Worm (Caenorhabditis elegans) whole organism, L4 larva: ENCODE results near the gene srg-60.
A peak's percentile ranks its signal among the peaks of the same experiment; 100 is the strongest.

Experiments used
- F26F4.8 ChIP-seq: fragments of 200-800 bp; sonication (Bioruptor generic); conservative IDR thresholded peaks from 2 replicates; pipeline ENCODE4 v1.3.6; 2022; ENCODE audit warnings: missing genetic modification characterization, missing compliant biosample characterization
- T26A8.4 ChIP-seq: fragments of 200-800 bp; sonication (Bioruptor generic); IDR thresholded peaks from 2 replicates; pipeline ENCODE4 v1.3.6; 2022; ENCODE audit warnings: missing genetic modification characterization, missing compliant biosample characterization
- Y48G9A.11 ChIP-seq: fragments of 200-800 bp; sonication (Bioruptor generic); IDR thresholded peaks from 2 replicates; pipeline ENCODE4 v1.3.6; 2022; ENCODE audit warnings: missing genetic modification reagents, missing genetic modification characterization, missing compliant biosample characterization
- Y5F2A.4 ChIP-seq: fragments of 200-800 bp; sonication (Bioruptor generic); optimal IDR thresholded peaks from 2 replicates; lab custom pipeline; 2018; ENCODE audit warnings: mild to moderate bottlenecking, missing genetic modification characterization, missing compliant biosample characterization
- aha-1 ChIP-seq: fragments of 150-350 bp; peaks from one replicate; lab custom pipeline; 2014; ENCODE audit warnings: missing biosample characterization, missing genetic modification characterization
- aly-2 ChIP-seq: sonication (generic microtip); optimal IDR thresholded peaks from 2 replicates; lab custom pipeline; 2018; ENCODE audit warnings: missing biosample characterization, missing genetic modification characterization
- ama-1 ChIP-seq: fragments of 150-350 bp; optimal IDR thresholded peaks from 2 replicates; lab custom pipeline; 2014; ENCODE audit warnings: inconsistent platforms, mixed read lengths
- attf-4 ChIP-seq: sonication (generic microtip); optimal IDR thresholded peaks from 3 replicates; lab custom pipeline; 2017; ENCODE audit warnings: missing biosample characterization, missing genetic modification characterization
- ceh-28 ChIP-seq: fragments of 150-350 bp; optimal IDR thresholded peaks from 2 replicates; lab custom pipeline; 2014; ENCODE audit warnings: missing biosample characterization, missing genetic modification reagents, missing genetic modification characterization
- ceh-44 ChIP-seq: fragments of 200-800 bp; sonication (Bioruptor generic); IDR thresholded peaks from 2 replicates; pipeline ENCODE4 v1.3.6; 2022; ENCODE audit warnings: missing genetic modification reagents, missing genetic modification characterization, missing compliant biosample characterization
- cey-2 ChIP-seq: sonication (generic microtip); optimal IDR thresholded peaks from 3 replicates; lab custom pipeline; 2017; ENCODE audit warnings: missing genetic modification characterization, mild to moderate bottlenecking, missing compliant biosample characterization, antibody characterized with exemption, borderline replicate concordance; ENCODE audit not compliant: insufficient read depth
- daf-12 ChIP-seq: fragments of 150-350 bp; optimal IDR thresholded peaks from 2 replicates; lab custom pipeline; 2014; ENCODE audit warnings: missing biosample characterization, missing genetic modification reagents, missing genetic modification characterization
- daf-16 ChIP-seq, 3 experiments: sonication (generic microtip); optimal IDR thresholded peaks; 2 replicates each; lab custom pipeline; 2016 to 2017; ENCODE audit warnings: missing genetic modification characterization in 3 of 3, missing genetic modification reagents in 3 of 3, mild to moderate bottlenecking in 2 of 3, missing compliant biosample characterization in 2 of 3, missing biosample characterization in 1 of 3, moderate library complexity in 1 of 3
- dmd-6 ChIP-seq: fragments of 200-800 bp; sonication (Bioruptor generic); IDR thresholded peaks from 2 replicates; pipeline ENCODE4 v1.3.6; 2022; ENCODE audit warnings: missing genetic modification reagents, missing genetic modification characterization, missing compliant biosample characterization
- dmd-8 ChIP-seq: fragments of 200-800 bp; sonication (Bioruptor generic); IDR thresholded peaks from 2 replicates; pipeline ENCODE4 v1.3.6; 2022; ENCODE audit warnings: missing genetic modification characterization, missing compliant biosample characterization
- egl-27 ChIP-seq: sonication (generic microtip); optimal IDR thresholded peaks from 3 replicates; lab custom pipeline; 2017; ENCODE audit warnings: missing biosample characterization, missing genetic modification reagents, missing genetic modification characterization
- fkh-10 ChIP-seq: fragments of 150-350 bp; optimal IDR thresholded peaks from 2 replicates; lab custom pipeline; 2014; ENCODE audit warnings: missing biosample characterization, missing genetic modification reagents, missing genetic modification characterization
- fos-1 ChIP-seq: fragments of 150-350 bp; optimal IDR thresholded peaks from 2 replicates; lab custom pipeline; 2014; ENCODE audit warnings: missing biosample characterization, missing genetic modification characterization
- hif-1 ChIP-seq, 2 experiments: sonication (generic microtip); optimal IDR thresholded peaks; 2 replicates each; lab custom pipeline; 2016 to 2017; ENCODE audit warnings: missing compliant biosample characterization in 2 of 2, missing genetic modification characterization in 2 of 2, missing genetic modification reagents in 2 of 2, missing genotype in 2 of 2, mild to moderate bottlenecking in 1 of 2
- hlh-11 ChIP-seq: fragments of 200-800 bp; sonication (Bioruptor generic); optimal IDR thresholded peaks from 2 replicates; lab custom pipeline; 2018; ENCODE audit warnings: mild to moderate bottlenecking, missing genetic modification characterization, missing compliant biosample characterization
- hlh-30 ChIP-seq: sonication (generic microtip); optimal IDR thresholded peaks from 2 replicates; lab custom pipeline; 2017; ENCODE audit warnings: antibody characterized with exemption, mild to moderate bottlenecking, missing genetic modification characterization, missing compliant biosample characterization; ENCODE audit not compliant: insufficient read depth
- hmg-1.1 ChIP-seq: fragments of 200-800 bp; sonication (Bioruptor generic); IDR thresholded peaks from 2 replicates; pipeline ENCODE4 v1.3.6; 2022; ENCODE audit warnings: missing genetic modification reagents, missing genetic modification characterization, missing compliant biosample characterization
- mes-2 ChIP-seq: sonication (generic microtip); optimal IDR thresholded peaks from 2 replicates; lab custom pipeline; 2016; ENCODE audit warnings: missing genotype, mild to moderate bottlenecking, missing genetic modification characterization, missing compliant biosample characterization; ENCODE audit not compliant: poor library complexity, severe bottlenecking
- mxl-2 ChIP-seq: fragments of 200-800 bp; sonication (Bioruptor generic); conservative IDR thresholded peaks from 2 replicates; pipeline ENCODE4 v1.3.6; 2022; ENCODE audit warnings: missing genetic modification reagents, missing genetic modification characterization, missing compliant biosample characterization
- nhr-10 ChIP-seq: fragments of 150-350 bp; optimal IDR thresholded peaks from 2 replicates; lab custom pipeline; 2014; ENCODE audit warnings: missing biosample characterization, missing genetic modification characterization
- nhr-102 ChIP-seq: sonication (generic microtip); optimal IDR thresholded peaks from 2 replicates; lab custom pipeline; 2016; ENCODE audit warnings: mild to moderate bottlenecking, missing genetic modification characterization, moderate library complexity, missing compliant biosample characterization
- nhr-11 ChIP-seq: fragments of 150-350 bp; optimal IDR thresholded peaks from 2 replicates; lab custom pipeline; 2014; ENCODE audit warnings: missing biosample characterization, missing genetic modification characterization
- nhr-111 ChIP-seq: fragments of 200-800 bp; sonication (Bioruptor generic); optimal IDR thresholded peaks from 2 replicates; lab custom pipeline; 2018; ENCODE audit warnings: mild to moderate bottlenecking, missing genetic modification characterization, missing compliant biosample characterization
- nhr-28 ChIP-seq: fragments of 150-350 bp; optimal IDR thresholded peaks from 2 replicates; lab custom pipeline; 2014; ENCODE audit warnings: missing biosample characterization, missing genetic modification characterization
- nhr-41 ChIP-seq: fragments of 200-800 bp; sonication (Bioruptor generic); IDR thresholded peaks from 2 replicates; pipeline ENCODE4 v1.3.6; 2022; ENCODE audit warnings: missing genetic modification reagents, missing genetic modification characterization, missing compliant biosample characterization
- nhr-76 ChIP-seq: fragments of 150-350 bp; optimal IDR thresholded peaks from 2 replicates; lab custom pipeline; 2014; ENCODE audit warnings: missing biosample characterization, missing genetic modification characterization
- nhr-77 ChIP-seq: fragments of 150-350 bp; optimal IDR thresholded peaks from 2 replicates; lab custom pipeline; 2014; ENCODE audit warnings: missing biosample characterization, missing genetic modification characterization
- php-3 ChIP-seq: fragments of 200-800 bp; sonication (Bioruptor generic); IDR thresholded peaks from 2 replicates; pipeline ENCODE4 v1.3.6; 2022; ENCODE audit warnings: missing genetic modification reagents, missing genetic modification characterization, missing compliant biosample characterization
- sdz-12 ChIP-seq: fragments of 200-800 bp; sonication (Bioruptor generic); optimal IDR thresholded peaks from 2 replicates; lab custom pipeline; 2018; ENCODE audit warnings: mild to moderate bottlenecking, missing genetic modification characterization, missing compliant biosample characterization
- set-16 ChIP-seq: fragments of 200-800 bp; sonication (Bioruptor generic); IDR thresholded peaks from 2 replicates; pipeline ENCODE4 v1.3.6; 2022; ENCODE audit warnings: missing genetic modification reagents, missing genetic modification characterization, missing compliant biosample characterization
- snpc-1.2 ChIP-seq: fragments of 200-800 bp; sonication (Bioruptor generic); IDR thresholded peaks from 2 replicates; pipeline ENCODE4 v1.3.6; 2022; ENCODE audit warnings: missing genetic modification reagents, missing genetic modification characterization, missing compliant biosample characterization
- spr-3 ChIP-seq: fragments of 200-800 bp; sonication (Bioruptor generic); optimal IDR thresholded peaks from 2 replicates; lab custom pipeline; 2018; ENCODE audit warnings: mild to moderate bottlenecking, missing genetic modification characterization, missing compliant biosample characterization
- tag-97 ChIP-seq: fragments of 200-800 bp; sonication (Bioruptor generic); IDR thresholded peaks from 2 replicates; pipeline ENCODE4 v1.3.6; 2022; ENCODE audit warnings: missing genetic modification characterization, missing compliant biosample characterization
- unc-62 ChIP-seq, 3 experiments: fragments of 150-350 bp in 1 of 3; sonication (generic microtip); optimal IDR thresholded peaks in 2 of 3; peaks in 1 of 3; 1 replicate in 1 of 3; 2 replicates in 2 of 3; lab custom pipeline; 2014 to 2017; ENCODE audit warnings: missing biosample characterization in 3 of 3, missing genetic modification characterization in 3 of 3, missing genetic modification reagents in 3 of 3, missing genotype in 1 of 3
- vab-7 ChIP-seq: fragments of 200-800 bp; sonication (Bioruptor generic); IDR thresholded peaks from 2 replicates; pipeline ENCODE4 v1.3.6; 2022; ENCODE audit warnings: missing genetic modification reagents, missing genetic modification characterization, missing compliant biosample characterization
- zag-1 ChIP-seq: fragments of 150-350 bp; optimal IDR thresholded peaks from 2 replicates; lab custom pipeline; 2014; ENCODE audit warnings: missing biosample characterization, missing genetic modification characterization
- zip-2 ChIP-seq: fragments of 150-350 bp; optimal IDR thresholded peaks from 2 replicates; lab custom pipeline; 2014; ENCODE audit warnings: missing biosample characterization, missing genetic modification characterization
- ztf-7 ChIP-seq: fragments of 150-350 bp; optimal IDR thresholded peaks from 2 replicates; lab custom pipeline; 2014; ENCODE audit warnings: missing biosample characterization, missing genetic modification characterization

Gene srg-60

DNA sequence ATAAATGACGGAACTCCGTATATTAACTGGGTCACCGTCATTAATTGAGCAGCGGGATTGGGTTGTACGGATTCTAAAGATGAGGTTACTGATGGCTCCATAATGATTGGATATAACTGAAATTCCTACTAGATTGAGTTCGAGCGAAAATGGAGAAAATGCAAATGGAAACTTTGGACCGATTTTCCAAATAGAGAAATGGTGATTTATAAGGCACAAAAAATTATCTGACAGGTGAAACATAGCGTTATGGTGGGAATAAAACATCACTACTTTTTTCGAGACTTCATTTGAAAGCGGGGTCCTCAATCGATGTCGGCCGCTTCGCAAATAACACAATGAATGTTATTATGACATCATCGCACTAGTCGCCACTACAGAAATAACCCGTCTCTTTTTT lies at the start of gene srg-60:
srg-60 (minus strand) TSS at position 101 of the 400 bp plus-strand sequence.
- TF ChIP-seq aha-1 (tag; lab: Kevin White, UChicago) (peak; percentile 42), snpc-1.2 (GFP tag; lab: Robert Waterston, UW) (no peak)

DNA sequence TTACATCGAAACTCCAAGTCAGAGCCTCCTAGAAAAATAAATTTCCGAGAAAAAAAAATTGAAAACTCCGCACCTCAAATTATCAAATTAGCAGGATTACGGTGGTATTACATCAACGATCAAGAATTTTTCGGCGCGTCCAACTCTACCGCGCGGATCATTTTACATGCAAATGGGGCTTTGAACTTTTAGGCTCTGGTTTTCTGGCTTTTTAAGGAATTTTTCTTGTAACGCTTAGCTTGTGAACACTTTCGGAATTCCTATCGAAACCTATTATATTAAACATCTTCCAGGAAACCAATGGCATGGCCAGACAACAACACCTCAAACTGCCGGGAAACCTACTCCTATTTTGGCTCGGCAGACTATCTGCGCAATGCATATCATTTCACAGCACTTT lies 49.1 kb upstream of the srg-60 start, which contains the start of gene srh-56:
srh-56 (plus strand) TSS at position 301 of the 400 bp plus-strand sequence.
- TF ChIP-seq ceh-28 (tag; lab: Kevin White, UChicago) (no peak), zip-2 (tag; lab: Kevin White, UChicago) (no peak), aha-1 (tag; lab: Kevin White, UChicago) (no peak), ztf-7 (tag; lab: Kevin White, UChicago) (no peak), set-16 (GFP tag; lab: Robert Waterston, UW) (no peak), aly-2 (tag; lab: Kevin White, UChicago) (no peak), Y5F2A.4 (no peak), nhr-10 (tag; lab: Kevin White, UChicago) (no peak), ceh-44 (GFP tag; lab: Robert Waterston, UW) (no peak), vab-7 (GFP tag; lab: Robert Waterston, UW) (no peak), spr-3 (GFP tag; lab: Kevin White, UChicago) (no peak)

DNA sequence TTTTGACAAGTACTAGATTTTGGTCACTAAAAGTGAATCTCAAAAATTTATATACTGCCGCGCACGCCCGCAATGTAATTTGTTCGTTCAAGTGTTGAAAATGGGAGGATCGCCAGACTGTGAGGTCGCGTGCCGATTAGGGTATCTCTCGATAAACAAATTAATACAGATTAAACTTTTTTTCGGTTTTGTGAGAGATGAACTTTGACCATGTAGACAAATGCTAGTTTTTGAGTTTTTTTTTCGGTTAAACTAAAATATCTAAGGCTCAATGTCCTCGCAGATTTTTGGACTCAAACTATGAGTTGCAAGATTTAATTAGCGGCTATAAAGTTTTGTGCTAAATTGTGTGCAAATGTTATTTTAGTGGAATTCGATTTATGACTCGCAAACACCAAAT lies 47.3 kb upstream of the srg-60 start, which contains the start of gene dhs-15:
dhs-15 (minus strand) TSS at position 101 of the 400 bp plus-strand sequence.
- TF ChIP-seq spr-3 (GFP tag; lab: Kevin White, UChicago) (no peak), Y48G9A.11 (GFP tag; lab: Robert Waterston, UW) (no peak), fkh-10 (GFP tag; lab: Kevin White, UChicago) (no peak), php-3 (no peak), tag-97 (GFP tag; lab: Robert Waterston, UW) (no peak), egl-27 (tag; lab: Kevin White, UChicago) (no peak), T26A8.4 (GFP tag; lab: Robert Waterston, UW) (no peak), dmd-8 (GFP tag; lab: Robert Waterston, UW) (no peak), nhr-111 (GFP tag; lab: Kevin White, UChicago) (no peak), nhr-102 (no peak)

DNA sequence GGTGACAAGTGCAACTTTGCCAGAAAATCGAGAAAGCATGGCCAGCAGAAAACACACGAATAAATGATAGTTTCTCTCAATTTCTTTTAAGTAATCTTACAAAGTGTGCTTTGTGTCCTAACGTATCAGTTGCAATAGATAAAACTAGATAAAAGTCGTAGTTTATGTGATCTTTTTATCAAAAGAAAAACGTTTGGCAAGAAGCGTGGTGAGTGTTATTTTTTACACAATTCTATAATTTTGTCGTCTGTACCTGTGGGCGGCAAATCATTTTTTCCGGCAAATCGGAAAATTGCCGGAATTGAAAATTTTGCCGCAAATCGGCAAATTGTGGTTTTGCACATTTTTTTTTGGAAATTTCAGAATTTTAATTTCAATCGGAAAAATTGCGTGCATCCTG lies 45.0 kb upstream of the srg-60 start, which contains the start of gene R05D8.9:
R05D8.9 (minus strand) TSS at position 101 of the 400 bp plus-strand sequence.
- TF ChIP-seq daf-12 (no peak), nhr-28 (tag; lab: Kevin White, UChicago) (peak; percentile 78), unc-62 (GFP tag; optimal IDR thresholded peaks at IDR 0.05 in 1 of 2; lab: Kevin White, UChicago) (peak in 1 of 2 experiments; percentile 64), unc-62 (tag; optimal IDR thresholded peaks at IDR 0.05; lab: Kevin White, UChicago) (no peak)

DNA sequence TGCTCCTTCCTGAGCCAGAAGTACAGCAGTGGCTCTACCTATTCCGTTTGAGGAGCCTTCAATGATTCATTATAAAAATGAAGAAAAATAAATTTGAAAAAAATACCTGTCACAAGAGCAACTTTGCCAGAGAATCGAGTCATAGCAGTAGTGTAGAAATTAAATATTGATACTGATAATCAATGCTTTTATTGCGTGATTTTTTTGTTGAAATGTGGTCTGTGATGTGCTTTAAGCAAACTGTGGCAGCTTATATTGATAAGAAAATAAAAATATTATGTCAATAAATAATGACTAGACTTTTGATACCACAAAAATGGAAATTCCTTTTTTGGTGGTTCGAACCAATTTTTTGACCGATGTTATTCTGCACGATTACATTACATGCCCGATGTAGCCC lies 42.6 kb upstream of the srg-60 start, which contains the start of gene dhs-14:
dhs-14 (minus strand) TSS at position 149 of the 400 bp plus-strand sequence.
- no peak for TF ChIP-seq vab-7 (GFP tag; lab: Robert Waterston, UW)
- TF ChIP-seq ceh-44 (GFP tag; lab: Robert Waterston, UW) = no peak
- TF ChIP-seq sdz-12 = no peak
- TF ChIP-seq fos-1 (tag; lab: Kevin White, UChicago) = no peak
- TF ChIP-seq daf-16 (GFP tag; optimal IDR thresholded peaks at IDR 0.05; lab: Kevin White, UChicago) = no peak
- peak; percentile 76 for TF ChIP-seq daf-16 (tag; optimal IDR thresholded peaks at IDR 0.05; lab: Kevin White, UChicago)
- TF ChIP-seq ama-1 (lab: Kevin White, UChicago) = no peak
- peak; percentile 71 for TF ChIP-seq dmd-6 (GFP tag; lab: Robert Waterston, UW)
- TF ChIP-seq cey-2 = no peak
- peak; percentile 25 for TF ChIP-seq hlh-11 (tag; lab: Kevin White, UChicago)
- TF ChIP-seq nhr-76 = no peak
- TF ChIP-seq F26F4.8 (GFP tag; lab: Robert Waterston, UW) = no peak
- TF ChIP-seq attf-4 (tag; lab: Kevin White, UChicago) = no peak
- TF ChIP-seq mes-2 (tag; lab: Kevin White, UChicago) = no peak
- TF ChIP-seq nhr-77 (tag; lab: Kevin White, UChicago) = peak; percentile 81
- TF ChIP-seq hif-1 (tag; optimal IDR thresholded peaks at IDR 0.05; lab: Kevin White, UChicago) = no peak
- TF ChIP-seq php-3 = 0 out of 2 replicates have a peak, but pooled peaks have one; percentile 11
- TF ChIP-seq nhr-11 = no peak
- no peak for TF ChIP-seq hlh-30
- no peak for TF ChIP-seq hmg-1.1 (GFP tag; lab: Robert Waterston, UW)
- no peak for TF ChIP-seq dmd-8 (GFP tag; lab: Robert Waterston, UW)
- TF ChIP-seq aly-2 (tag; lab: Kevin White, UChicago) = no peak
- no peak for TF ChIP-seq zag-1 (tag; lab: Kevin White, UChicago)
- no peak for TF ChIP-seq nhr-41 (GFP tag; lab: Robert Waterston, UW)
- TF ChIP-seq mxl-2 (GFP tag; lab: Robert Waterston, UW) = no peak
